Worm (Caenorhabditis elegans): ENCODE results near the gene R07E5.6.

The R07E5.6 gene

DNA sequence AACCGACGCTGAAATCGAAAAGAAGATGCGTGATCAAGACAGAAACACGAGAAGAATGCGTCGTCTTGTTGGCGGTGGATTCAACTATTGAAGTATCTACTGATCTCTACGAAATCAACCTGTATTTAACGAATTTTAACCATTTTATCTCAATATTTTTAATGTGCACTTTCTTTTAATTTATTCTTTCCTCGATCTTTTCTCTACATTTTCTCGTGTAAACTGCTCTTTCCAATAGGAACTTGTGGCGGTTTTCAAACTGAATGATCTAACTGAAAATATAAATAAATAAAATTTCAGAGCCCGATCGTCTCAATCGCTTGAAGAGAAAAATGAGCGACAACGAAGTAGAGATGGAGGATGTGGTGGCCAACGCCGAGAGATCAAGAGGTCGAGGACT is 7.4 kb downstream of the R07E5.6 start, which contains the start of gene rnp-4:
rnp-4 (plus strand) TSS at position 301 of the 400 bp plus-strand sequence.
- no peak for TF ChIP-seq nhr-11 (tag; optimal IDR thresholded peaks at IDR 0.05)
- TF ChIP-seq unc-62 (GFP tag; optimal IDR thresholded peaks at IDR 0.05), result no peak
- no peak for TF ChIP-seq fos-1 (tag; optimal IDR thresholded peaks at IDR 0.05)
- no peak for TF ChIP-seq aha-1 (tag; optimal IDR thresholded peaks at IDR 0.05)
- TF ChIP-seq nhr-20 (tag; optimal IDR thresholded peaks at IDR 0.05), result no peak
- TF ChIP-seq unc-98 (GFP tag; IDR thresholded peaks at IDR 0.05), result no peak
- TF ChIP-seq fkh-8 (tag; optimal IDR thresholded peaks at IDR 0.05), result no peak
- TF ChIP-seq ztf-4 (tag; optimal IDR thresholded peaks at IDR 0.05), result no peak
- no peak for TF ChIP-seq elt-2 (tag; optimal IDR thresholded peaks at IDR 0.05)
- no peak for TF ChIP-seq nhr-84 (tag; optimal IDR thresholded peaks at IDR 0.05)
- no peak for TF ChIP-seq lir-3 (tag; optimal IDR thresholded peaks at IDR 0.05; ENCODE audit: poor library complexity)

- TF ChIP-seq xbp-1 (tag; optimal IDR thresholded peaks at IDR 0.05), result no peak
- no peak for TF ChIP-seq tlp-1 (tag; optimal IDR thresholded peaks at IDR 0.05)
- no peak for TF ChIP-seq ceh-82 (tag; optimal IDR thresholded peaks at IDR 0.05)
- TF ChIP-seq snpc-4 (tag; optimal IDR thresholded peaks at IDR 0.05), result no peak
- TF ChIP-seq nhr-47 (tag; optimal IDR thresholded peaks at IDR 0.05), result no peak
- no peak for TF ChIP-seq egl-13 (tag; optimal IDR thresholded peaks at IDR 0.05)
- no peak for TF ChIP-seq nhr-84 (tag; optimal IDR thresholded peaks at IDR 0.05)
These were observed 8.6 kb downstream of the R07E5.6 start, which contains the start of gene prdx-3 for ce11 chrIII:4407144-4407543. prdx-3 (plus strand) TSS chrIII:4407444.

DNA sequence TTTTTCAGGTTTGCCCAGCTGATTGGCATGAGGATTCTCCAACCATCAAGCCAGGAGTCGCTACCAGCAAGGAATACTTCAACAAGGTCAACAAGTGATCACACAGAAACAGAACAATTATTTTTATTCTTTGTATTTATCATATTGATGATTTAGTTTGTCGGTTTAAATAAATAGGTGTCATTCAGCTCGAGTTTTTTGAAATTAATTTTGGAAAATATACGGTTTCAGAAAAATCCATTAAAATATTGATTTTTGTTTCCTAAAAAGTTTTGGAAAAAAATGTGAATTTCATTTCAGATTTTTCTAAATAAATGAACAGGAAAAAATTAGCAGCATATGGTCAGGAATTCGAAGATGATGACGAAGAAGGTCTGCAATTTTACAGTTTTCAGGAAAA is 9.7 kb downstream of the R07E5.6 start, which contains the start of gene gpch-1:
gpch-1 (plus strand) TSS at position 301 of the 400 bp plus-strand sequence.
- TF ChIP-seq zip-4 (GFP tag; optimal IDR thresholded peaks at IDR 0.05), result no peak
- TF ChIP-seq ama-1 (optimal IDR thresholded peaks at IDR 0.05), result no peak
- no peak for TF ChIP-seq rnt-1 (tag; optimal IDR thresholded peaks at IDR 0.05)
- no peak for TF ChIP-seq ztf-4 (tag; optimal IDR thresholded peaks at IDR 0.05)
- no peak for TF ChIP-seq C16A3.4 (tag; optimal IDR thresholded peaks at IDR 0.05)
- no peak for TF ChIP-seq zag-1 (tag; optimal IDR thresholded peaks at IDR 0.05)
- TF ChIP-seq F16B12.6 (tag; optimal IDR thresholded peaks at IDR 0.05), result no peak
- TF ChIP-seq aly-2 (tag; optimal IDR thresholded peaks at IDR 0.05), result no peak
- TF ChIP-seq unc-62 (GFP tag; optimal IDR thresholded peaks at IDR 0.05), result no peak
- TF ChIP-seq efl-3 (GFP tag; optimal IDR thresholded peaks at IDR 0.05), result no peak
- no peak for TF ChIP-seq lin-39 (tag; optimal IDR thresholded peaks at IDR 0.05)
- TF ChIP-seq fkh-8 (tag; optimal IDR thresholded peaks at IDR 0.05), result no peak
- TF ChIP-seq grh-1 (GFP tag; IDR thresholded peaks at IDR 0.05), result no peak
- no peak for TF ChIP-seq jun-1 (tag; optimal IDR thresholded peaks at IDR 0.05)

- TF ChIP-seq mdl-1 (tag; optimal IDR thresholded peaks at IDR 0.05) (peak in 1 of 2 experiments; percentile 43), nhr-71 (tag; optimal IDR thresholded peaks at IDR 0.05) (peak; percentile 92), elt-3 (tag; optimal IDR thresholded peaks at IDR 0.05) (no peak), tbx-2 (tag; optimal IDR thresholded peaks at IDR 0.05) (peak; percentile 42), ztf-4 (tag; optimal IDR thresholded peaks at IDR 0.05) (peak; percentile 1), ztf-11 (tag; optimal IDR thresholded peaks at IDR 0.05) (no peak), nhr-237 (tag; optimal IDR thresholded peaks at IDR 0.05) (no peak), snu-23 (GFP tag; optimal IDR thresholded peaks at IDR 0.05) (peak; percentile 78), unc-30 (tag; optimal IDR thresholded peaks at IDR 0.05) (no peak), dpl-1 (GFP tag; optimal IDR thresholded peaks at IDR 0.05) (peak; percentile 2 to 41 (median 4)), nhr-47 (tag; optimal IDR thresholded peaks at IDR 0.05) (peak; percentile 60), fos-1 (tag; optimal IDR thresholded peaks at IDR 0.05) (no peak), lin-35 (GFP tag; optimal IDR thresholded peaks at IDR 0.05) (peak; percentile 6 to 41), dsc-1 (tag; optimal IDR thresholded peaks at IDR 0.05) (peak; percentile 64), lin-39 (tag; optimal IDR thresholded peaks at IDR 0.05) (no peak), swsn-7 (tag; optimal IDR thresholded peaks at IDR 0.05) (peak; percentile 24), jun-1 (tag; optimal IDR thresholded peaks at IDR 0.05) (no peak), nhr-19 (GFP tag; conservative IDR thresholded peaks at IDR 0.05) (peak; percentile 48), grh-1 (GFP tag; IDR thresholded peaks at IDR 0.05) (no peak), lsy-2 (tag; optimal IDR thresholded peaks at IDR 0.05) (peak; percentile 27 to 52), lin-15B (tag; optimal IDR thresholded peaks at IDR 0.05) (no peak), lir-3 (tag; optimal IDR thresholded peaks at IDR 0.05; ENCODE audit: poor library complexity) (peak; percentile 5), F16B12.6 (tag; optimal IDR thresholded peaks at IDR 0.05) (peak; percentile 19), blmp-1 (tag; optimal IDR thresholded peaks at IDR 0.05) (peak; percentile 19), nhr-90 (tag; optimal IDR thresholded peaks at IDR 0.05; ENCODE audit: poor library complexity) (peak; percentile 39)
These were observed 13.8 kb downstream of the R07E5.6 start for ce11 chrIII:4412108-4413009.
